Fruit fly (Drosophila melanogaster) whole organism: ENCODE data around the gene Spn27A.
A peak's percentile ranks its signal among the peaks of the same experiment; 100 is the strongest.

ENCODE experiments used
- CG8478 ChIP-seq: fragments of >200 bp; optimal IDR thresholded peaks from 2 replicates; lab custom pipeline; 2018; ENCODE audit warnings: inconsistent platforms
- Dll ChIP-seq: fragments of >200 bp; optimal IDR thresholded peaks from 2 replicates; lab custom pipeline; 2017
- EcR ChIP-seq, 2 experiments: fragments of >200 bp; optimal IDR thresholded peaks; 2 replicates each; lab custom pipeline; 2017; ENCODE audit warnings: missing biosample characterization in 2 of 2, missing genetic modification characterization in 2 of 2, missing genetic modification reagents in 2 of 2
- pan ChIP-seq: fragments of >200 bp; optimal IDR thresholded peaks from 2 replicates; lab custom pipeline; 2017
- psq ChIP-seq: fragments of >200 bp; optimal IDR thresholded peaks from 2 replicates; lab custom pipeline; 2017
- usp ChIP-seq: fragments of >200 bp; optimal IDR thresholded peaks from 2 replicates; lab custom pipeline; 2017; ENCODE audit warnings: missing biosample characterization, missing genetic modification characterization, mixed read lengths

Spn27A gene

dm6 chr2L:6673211-6674012 is at the start of gene Spn27A:
Gene Spn27A, minus strand, starts transcription at chr2L:6673347.
- no peak for TF ChIP-seq EcR (GFP tag; optimal IDR thresholded peaks at IDR 0.05; lab: Kevin White, UChicago)
- no peak for TF ChIP-seq psq (lab: Kevin White, UChicago)
- TF ChIP-seq pan: no peak
- TF ChIP-seq Dll (lab: Kevin White, UChicago): no peak
- no peak for TF ChIP-seq CG8478 (lab: Kevin White, UChicago)
- no peak for TF ChIP-seq usp (GFP tag; lab: Kevin White, UChicago)

dm6 chr2L:6721710-6722109 is 48.6 kb upstream of the Spn27A start:
- TF ChIP-seq CG8478 (lab: Kevin White, UChicago): no peak
- TF ChIP-seq pan: no peak
- no peak for TF ChIP-seq Dll (lab: Kevin White, UChicago)
- TF ChIP-seq psq (lab: Kevin White, UChicago): no peak
- no peak for TF ChIP-seq EcR (GFP tag; optimal IDR thresholded peaks at IDR 0.05; lab: Kevin White, UChicago)

DNA sequence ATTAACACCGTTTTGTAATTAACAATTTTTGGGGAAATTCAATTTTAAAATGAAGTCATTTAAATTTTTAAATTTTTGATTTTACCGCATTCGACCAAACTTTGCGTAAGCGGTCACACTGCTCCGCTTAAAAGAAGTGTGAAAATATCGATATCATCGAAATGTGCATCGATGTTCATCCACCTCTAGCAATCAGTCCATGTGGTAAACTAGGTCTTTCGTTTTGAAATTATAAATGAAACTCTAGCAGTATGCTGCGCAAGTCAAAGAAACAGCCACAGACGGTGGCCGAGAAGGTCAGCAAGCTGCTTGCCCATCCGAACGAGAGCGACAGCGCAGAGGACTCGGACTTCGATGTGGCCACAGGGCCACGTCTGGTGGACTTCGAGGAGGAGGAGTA is 44.3 kb upstream of the Spn27A start, which contains the start of gene Aatf:
TSS of gene Aatf (plus strand) at position 166 of the 400 bp plus-strand sequence.
- no peak for TF ChIP-seq psq (lab: Kevin White, UChicago)

DNA sequence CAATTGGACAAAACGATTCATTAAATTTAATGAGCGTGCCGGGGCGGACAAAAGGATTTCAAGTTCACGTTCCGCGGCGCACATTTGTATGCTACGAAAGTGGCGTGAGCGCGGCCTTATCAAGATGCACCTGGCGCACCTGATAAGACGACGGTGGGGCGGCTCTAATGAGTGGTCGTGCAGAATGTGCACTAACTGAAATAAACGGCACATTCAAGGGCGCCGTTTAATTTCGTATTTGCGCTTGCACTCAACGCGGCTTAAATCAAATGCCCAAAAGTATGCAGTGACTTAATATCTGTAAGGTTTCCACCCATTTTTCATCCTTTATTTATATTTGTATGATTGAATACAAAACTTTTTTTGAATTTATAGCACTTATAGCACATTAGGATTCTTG is 43.8 kb upstream of the Spn27A start:
- TF ChIP-seq EcR (GFP tag; optimal IDR thresholded peaks at IDR 0.05; lab: Kevin White, UChicago) (no peak), psq (lab: Kevin White, UChicago) (no peak), pan (no peak), usp (GFP tag; lab: Kevin White, UChicago) (no peak), CG8478 (lab: Kevin White, UChicago) (no peak), Dll (lab: Kevin White, UChicago) (no peak)

dm6 chr2L:6716182-6716770 is 43.1 kb upstream of the Spn27A start, which contains the start of gene AkhR:
Gene AkhR, minus strand, starts transcription at chr2L:6716186.
- no peak for TF ChIP-seq psq (lab: Kevin White, UChicago)
- TF ChIP-seq CG8478 (lab: Kevin White, UChicago): no peak
- no peak for TF ChIP-seq Dll (lab: Kevin White, UChicago)
- TF ChIP-seq pan: peak; percentile 76

DNA sequence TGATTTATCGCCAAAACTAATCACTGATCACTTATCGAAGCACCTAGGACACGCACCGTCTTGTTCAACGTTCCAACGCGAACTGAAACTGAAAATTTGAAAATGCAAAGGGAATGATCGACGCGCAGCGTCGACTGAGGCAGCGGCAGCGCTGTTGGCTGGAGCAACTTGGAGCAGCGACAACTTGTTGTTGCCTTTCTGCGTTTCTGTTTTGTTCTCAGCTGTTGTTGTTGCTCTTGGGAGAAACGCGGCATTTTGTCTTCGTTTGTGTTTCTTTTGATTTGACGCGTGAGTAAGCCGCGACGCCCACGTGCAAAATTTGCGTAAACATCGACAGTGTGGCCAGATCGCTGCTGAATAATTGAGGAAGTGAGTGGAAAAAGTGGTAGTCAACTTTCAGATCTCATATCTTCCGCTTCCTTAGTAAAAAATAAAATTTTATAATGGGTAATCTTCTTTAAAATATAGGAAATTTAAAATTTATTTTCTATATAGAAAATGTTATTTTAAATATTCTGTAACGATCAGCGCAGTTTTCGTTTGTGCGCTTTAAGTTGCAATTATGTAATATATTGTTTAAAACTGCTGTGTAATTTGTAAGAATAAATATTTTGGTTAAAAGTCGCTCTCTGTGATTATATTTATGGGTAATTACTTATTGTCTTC is 36.0 kb upstream of the Spn27A start, which contains the start of gene Tsp:
TSS of gene Tsp (minus strand) at position 90 of the 666 bp plus-strand sequence.
- TF ChIP-seq Dll (lab: Kevin White, UChicago) (peak; percentile 29), psq (lab: Kevin White, UChicago) (no peak)

DNA sequence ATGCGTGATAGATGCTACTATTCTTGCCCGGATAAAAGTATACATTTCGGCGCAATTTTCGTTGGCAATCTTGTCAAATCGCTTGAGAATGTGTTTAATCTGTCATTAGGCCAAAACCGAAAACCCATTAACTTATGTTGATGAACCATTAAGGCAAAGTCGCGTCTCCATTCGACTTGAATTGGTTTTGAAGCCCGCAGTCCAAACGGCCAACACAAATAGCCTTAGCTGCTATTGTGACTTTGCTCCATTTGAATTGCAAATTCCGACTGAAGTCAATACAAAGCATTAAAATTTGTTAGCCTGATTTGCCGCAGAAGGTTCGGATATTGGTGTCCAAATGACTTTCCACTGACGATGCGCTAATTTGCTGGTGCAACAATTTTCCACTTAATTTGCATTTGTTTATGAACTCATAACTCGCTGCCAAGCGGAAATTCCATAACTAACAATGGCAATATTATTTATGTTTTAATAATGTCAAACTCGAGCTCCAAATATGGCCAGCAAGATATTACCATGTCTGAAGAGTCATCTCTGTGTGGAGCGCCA is 33.3 kb upstream of the Spn27A start:
- TF ChIP-seq Dll (lab: Kevin White, UChicago) (no peak), CG8478 (lab: Kevin White, UChicago) (no peak), pan (no peak), psq (lab: Kevin White, UChicago) (no peak), EcR (GFP tag; optimal IDR thresholded peaks at IDR 0.05; lab: Kevin White, UChicago) (no peak), usp (GFP tag; lab: Kevin White, UChicago) (no peak)

DNA sequence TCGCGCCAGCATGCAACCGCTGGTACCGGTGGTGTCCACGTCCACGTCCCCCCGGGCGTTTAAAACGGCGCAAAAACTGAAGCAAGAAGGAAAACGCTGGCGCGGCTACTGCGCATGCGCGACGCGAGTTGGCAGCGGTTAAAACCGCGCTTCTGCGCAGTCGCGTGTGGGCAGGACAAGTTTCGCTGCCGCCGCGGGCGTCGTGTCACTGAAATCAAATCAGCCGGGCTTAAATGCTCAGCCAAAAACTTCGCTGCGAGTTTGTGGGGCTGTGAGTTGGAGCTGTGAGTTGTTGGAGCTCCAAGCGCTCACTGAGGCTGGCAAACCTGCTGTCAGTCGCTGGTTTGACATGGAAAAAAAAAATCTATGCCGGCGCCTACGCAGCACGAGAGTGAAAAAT is 31.9 kb upstream of the Spn27A start:
- TF ChIP-seq Dll (lab: Kevin White, UChicago): no peak
- TF ChIP-seq pan: no peak
- TF ChIP-seq usp (GFP tag; lab: Kevin White, UChicago): no peak
- TF ChIP-seq CG8478 (lab: Kevin White, UChicago): no peak
- TF ChIP-seq EcR (GFP tag; optimal IDR thresholded peaks at IDR 0.05; lab: Kevin White, UChicago): no peak
- no peak for TF ChIP-seq psq (lab: Kevin White, UChicago)

dm6 chr2L:6701409-6702199 is 28.5 kb upstream of the Spn27A start:
- TF ChIP-seq usp (GFP tag; lab: Kevin White, UChicago) (no peak), pan (no peak), CG8478 (lab: Kevin White, UChicago) (no peak)

DNA sequence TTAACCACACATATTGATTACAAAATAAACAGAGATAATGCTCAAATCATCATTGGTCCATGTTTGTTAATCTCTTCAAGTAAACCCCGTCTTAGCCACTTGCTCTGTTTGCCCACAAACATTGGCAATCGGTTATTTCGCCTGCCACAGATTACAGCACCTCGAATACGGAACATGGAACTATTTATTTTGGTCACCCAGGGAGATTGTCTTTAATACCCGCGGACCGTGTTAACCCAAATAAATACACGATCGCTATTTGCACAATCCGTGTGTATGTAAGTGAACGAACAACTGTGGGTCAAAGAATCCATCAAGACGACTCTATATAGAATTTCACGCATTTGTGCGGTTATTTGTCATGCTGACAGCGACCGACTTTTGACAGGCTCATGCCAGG is 27.6 kb upstream of the Spn27A start:
- TF ChIP-seq Dll (lab: Kevin White, UChicago) (no peak), usp (GFP tag; lab: Kevin White, UChicago) (no peak), CG8478 (lab: Kevin White, UChicago) (no peak), EcR (GFP tag; optimal IDR thresholded peaks at IDR 0.05; lab: Kevin White, UChicago) (no peak), pan (no peak), psq (lab: Kevin White, UChicago) (no peak)

DNA sequence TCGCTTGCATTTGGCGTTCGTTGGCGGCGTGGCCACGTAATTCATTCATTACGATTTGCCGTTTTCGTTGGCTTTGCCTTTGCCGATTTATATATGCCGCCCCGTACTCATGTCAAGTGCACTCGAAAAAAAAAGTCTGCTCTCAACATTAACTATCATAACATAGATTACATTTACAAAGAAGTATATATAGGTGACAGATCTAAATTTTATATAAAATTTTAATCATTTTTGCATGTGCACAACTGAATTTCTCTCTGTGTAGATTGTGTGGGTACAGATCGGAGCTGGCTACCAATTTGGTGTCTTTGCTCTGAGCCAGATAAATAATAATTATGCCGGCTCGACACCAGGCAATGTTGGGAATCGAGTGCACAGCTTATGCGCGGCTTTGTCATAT is 25.2 kb upstream of the Spn27A start:
- TF ChIP-seq EcR (GFP tag; optimal IDR thresholded peaks at IDR 0.05; lab: Kevin White, UChicago) (no peak), usp (GFP tag; lab: Kevin White, UChicago) (no peak), pan (no peak)
